Fruit fly (Drosophila melanogaster) whole organism, embryonic: Measurements from ENCODE around the gene Gpdh1.

ENCODE experiments used
- CG1024 ChIP-seq: fragments of 200-800 bp; sonication (Bioruptor generic); IDR thresholded peaks from 2 replicates; pipeline ENCODE4 v1.3.6; 2022; ENCODE audit warnings: missing biosample characterization, missing genetic modification characterization
- CG10321 ChIP-seq: fragments of 200-800 bp; sonication (Bioruptor generic); IDR thresholded peaks from 2 replicates; pipeline ENCODE4 v1.3.6; 2022; ENCODE audit warnings: missing biosample characterization, missing genetic modification characterization
- CG10366 ChIP-seq: fragments of 200-800 bp; sonication (Bioruptor generic); IDR thresholded peaks from 2 replicates; pipeline ENCODE4 v1.3.6; 2022; ENCODE audit warnings: missing biosample characterization, missing genetic modification characterization
- CG10431 ChIP-seq: fragments of 200-800 bp; sonication (Bioruptor generic); optimal IDR thresholded peaks from 3 replicates; lab custom pipeline; 2018; ENCODE audit warnings: missing biosample characterization, mild to moderate bottlenecking, missing genetic modification characterization
- CG10543 ChIP-seq: fragments of 200-800 bp; sonication (Bioruptor generic); optimal IDR thresholded peaks from 3 replicates; lab custom pipeline; 2017; ENCODE audit warnings: missing biosample characterization, mild to moderate bottlenecking, missing genetic modification characterization, moderate library complexity
- CG10959 ChIP-seq: fragments of 200-800 bp; sonication (Bioruptor generic); IDR thresholded peaks from 2 replicates; pipeline ENCODE4 v1.3.6; 2022; ENCODE audit warnings: missing biosample characterization, missing genetic modification characterization
- CG10979 ChIP-seq: fragments of 200-800 bp; sonication (Bioruptor generic); optimal IDR thresholded peaks from 2 replicates; lab custom pipeline; 2018; ENCODE audit warnings: missing biosample characterization, mild to moderate bottlenecking, missing genetic modification characterization, moderate library complexity
- CG13775 ChIP-seq: fragments of 200-800 bp; sonication (Bioruptor generic); optimal IDR thresholded peaks from 3 replicates; lab custom pipeline; 2017; ENCODE audit warnings: missing biosample characterization, mild to moderate bottlenecking, missing genetic modification characterization
- CG14710 ChIP-seq: fragments of 200-800 bp; sonication (Bioruptor generic); optimal IDR thresholded peaks from 3 replicates; lab custom pipeline; 2019; ENCODE audit warnings: missing biosample characterization, mild to moderate bottlenecking, missing genetic modification characterization, moderate library complexity
- CG14860 ChIP-seq: fragments of 200-800 bp; sonication (Bioruptor generic); IDR thresholded peaks from 3 replicates; pipeline ENCODE4 v1.3.6; 2022; ENCODE audit warnings: missing biosample characterization, missing genetic modification characterization; ENCODE audit not compliant: partially characterized antibody
- CG16863 ChIP-seq: fragments of 200-800 bp; sonication (Bioruptor generic); optimal IDR thresholded peaks from 3 replicates; lab custom pipeline; 2016; ENCODE audit warnings: missing biosample characterization, missing genetic modification characterization
- CG32772 ChIP-seq: fragments of 200-800 bp; sonication (Bioruptor generic); IDR thresholded peaks from 2 replicates; pipeline ENCODE4 v1.3.6; 2022; ENCODE audit warnings: missing biosample characterization, missing genetic modification characterization
- CG4854 ChIP-seq: fragments of 200-800 bp; sonication (Bioruptor generic); optimal IDR thresholded peaks from 2 replicates; lab custom pipeline; 2016; ENCODE audit warnings: missing biosample characterization, missing genetic modification characterization, inconsistent platforms
- CG6854 ChIP-seq: fragments of 200-800 bp; sonication (Bioruptor generic); optimal IDR thresholded peaks from 3 replicates; lab custom pipeline; 2017; ENCODE audit warnings: missing biosample characterization, mild to moderate bottlenecking, missing genetic modification characterization
- CG7372 ChIP-seq: fragments of 200-800 bp; sonication (Bioruptor generic); IDR thresholded peaks from 2 replicates; pipeline ENCODE4 v1.3.6; 2022; ENCODE audit warnings: missing biosample characterization, missing genetic modification characterization
- CG7928 ChIP-seq: fragments of 200-800 bp; sonication (Bioruptor generic); optimal IDR thresholded peaks from 2 replicates; lab custom pipeline; 2017; ENCODE audit warnings: missing biosample characterization, mild to moderate bottlenecking, missing genetic modification characterization
- CG8290 ChIP-seq, 3 experiments: fragments of 200-800 bp; sonication (Bioruptor generic); optimal IDR thresholded peaks; 2 replicates each; lab custom pipeline; 2016 to 2019; ENCODE audit warnings: missing biosample characterization in 3 of 3, missing genetic modification characterization in 3 of 3, mild to moderate bottlenecking in 2 of 3, moderate library complexity in 1 of 3
- CG8388 ChIP-seq: fragments of 200-800 bp; sonication (Bioruptor generic); optimal IDR thresholded peaks from 2 replicates; lab custom pipeline; 2019; ENCODE audit warnings: missing biosample characterization, mild to moderate bottlenecking, missing genetic modification characterization, moderate library complexity
- CG9932 ChIP-seq: fragments of 200-800 bp; sonication (Bioruptor generic); IDR thresholded peaks from 2 replicates; pipeline ENCODE4 v1.3.6; 2022; ENCODE audit warnings: missing biosample characterization, missing genetic modification characterization
- Camta ChIP-seq: fragments of 200-800 bp; sonication (Bioruptor generic); optimal IDR thresholded peaks from 2 replicates; lab custom pipeline; 2016; ENCODE audit warnings: missing biosample characterization, missing genetic modification characterization
- Dip3 ChIP-seq: fragments of 200-800 bp; sonication (Bioruptor generic); optimal IDR thresholded peaks from 3 replicates; lab custom pipeline; 2016; ENCODE audit warnings: missing biosample characterization, missing genetic modification characterization
- Fer1 ChIP-seq: fragments of 200-800 bp; sonication (Bioruptor generic); optimal IDR thresholded peaks from 2 replicates; lab custom pipeline; 2017; ENCODE audit warnings: missing biosample characterization, mild to moderate bottlenecking, missing genetic modification characterization
- Hmr ChIP-seq: fragments of 200-800 bp; sonication (Bioruptor generic); optimal IDR thresholded peaks from 3 replicates; lab custom pipeline; 2017; ENCODE audit warnings: mild to moderate bottlenecking, missing biosample characterization, missing genetic modification reagents, missing genetic modification characterization
- Hr51 ChIP-seq, 2 experiments: fragments of 200-800 bp; sonication (Bioruptor generic); optimal IDR thresholded peaks; 2 replicates in 1 of 2; 3 replicates in 1 of 2; lab custom pipeline; 2016 to 2018; ENCODE audit warnings: missing biosample characterization in 2 of 2, missing genetic modification characterization in 2 of 2, mild to moderate bottlenecking in 1 of 2, moderate library complexity in 1 of 2
- Hr78 ChIP-seq, 2 experiments: fragments of 200-800 bp in 1 of 2; fragments of >200 bp in 1 of 2; sonication (Bioruptor generic) in 1 of 2; optimal IDR thresholded peaks; 2 replicates each; lab custom pipeline; 2017 to 2019; ENCODE audit warnings: missing biosample characterization in 2 of 2, missing genetic modification characterization in 2 of 2, mild to moderate bottlenecking in 1 of 2, moderate library complexity in 1 of 2
- Kr ChIP-seq: fragments of 200-800 bp; sonication (Bioruptor generic); optimal IDR thresholded peaks from 2 replicates; lab custom pipeline; 2017; ENCODE audit warnings: missing biosample characterization, mild to moderate bottlenecking, missing genetic modification characterization
- NK7.1 ChIP-seq: fragments of 200-800 bp; sonication (Bioruptor generic); optimal IDR thresholded peaks from 3 replicates; lab custom pipeline; 2016; ENCODE audit warnings: missing biosample characterization, missing genetic modification characterization
- Nf-YA ChIP-seq: fragments of 200-800 bp; sonication (Bioruptor generic); IDR thresholded peaks from 2 replicates; pipeline ENCODE4 v1.3.6; 2022; ENCODE audit warnings: missing biosample characterization, missing genetic modification characterization
- Rx ChIP-seq: fragments of 200-800 bp; sonication (Bioruptor generic); IDR thresholded peaks from 2 replicates; pipeline ENCODE4 v1.3.6; 2022; ENCODE audit warnings: missing biosample characterization, missing genetic modification characterization
- Six4 ChIP-seq: fragments of 200-800 bp; sonication (Bioruptor generic); optimal IDR thresholded peaks from 2 replicates; lab custom pipeline; 2016; ENCODE audit warnings: missing biosample characterization, missing genetic modification characterization
- Ssrp ChIP-seq: fragments of 200-800 bp; sonication (Bioruptor generic); optimal IDR thresholded peaks from 2 replicates; lab custom pipeline; 2018; ENCODE audit warnings: missing biosample characterization, mild to moderate bottlenecking, missing genetic modification characterization, moderate library complexity
- TFAM ChIP-seq: fragments of 200-800 bp; sonication (Bioruptor generic); optimal IDR thresholded peaks from 2 replicates; lab custom pipeline; 2017; ENCODE audit warnings: missing biosample characterization, missing genetic modification characterization, inconsistent platforms
- al ChIP-seq: fragments of 200-800 bp; sonication (Bioruptor generic); IDR thresholded peaks from 2 replicates; pipeline ENCODE4 v1.3.6; 2022; ENCODE audit warnings: missing biosample characterization, missing genetic modification characterization
- ara ChIP-seq: fragments of 200-800 bp; sonication (Bioruptor generic); IDR thresholded peaks from 2 replicates; pipeline ENCODE4 v1.3.6; 2022; ENCODE audit warnings: missing biosample characterization, missing genetic modification characterization
- bab2 ChIP-seq: fragments of 200-800 bp; sonication (Bioruptor generic); optimal IDR thresholded peaks from 2 replicates; lab custom pipeline; 2016; ENCODE audit warnings: missing biosample characterization, missing genetic modification characterization
- cato ChIP-seq: fragments of 200-800 bp; sonication (Bioruptor generic); optimal IDR thresholded peaks from 2 replicates; lab custom pipeline; 2016; ENCODE audit warnings: missing biosample characterization, missing genetic modification characterization, borderline replicate concordance
- croc ChIP-seq: fragments of 200-800 bp; sonication (Bioruptor generic); conservative IDR thresholded peaks from 3 replicates; pipeline ENCODE4 v1.3.6; 2022; ENCODE audit warnings: missing biosample characterization, missing genetic modification characterization
- crp ChIP-seq, 2 experiments: fragments of 200-800 bp; sonication (Bioruptor generic); optimal IDR thresholded peaks; 2 replicates in 1 of 2; 3 replicates in 1 of 2; lab custom pipeline; 2017; ENCODE audit warnings: missing biosample characterization in 2 of 2, missing genetic modification characterization in 2 of 2, mild to moderate bottlenecking in 1 of 2, moderate library complexity in 1 of 2
- danr ChIP-seq: fragments of 200-800 bp; sonication (Bioruptor generic); IDR thresholded peaks from 2 replicates; pipeline ENCODE4 v1.3.6; 2022; ENCODE audit warnings: missing biosample characterization, missing genetic modification characterization
- fd3F ChIP-seq: fragments of 200-800 bp; sonication (Bioruptor generic); optimal IDR thresholded peaks from 2 replicates; lab custom pipeline; 2018; ENCODE audit warnings: missing biosample characterization, mild to moderate bottlenecking, missing genetic modification characterization, moderate library complexity
- fd64A ChIP-seq: fragments of 200-800 bp; sonication (Bioruptor generic); optimal IDR thresholded peaks from 3 replicates; lab custom pipeline; 2018; ENCODE audit warnings: missing biosample characterization, mild to moderate bottlenecking, missing genetic modification characterization
- fru ChIP-seq: fragments of >200 bp; optimal IDR thresholded peaks from 2 replicates; lab custom pipeline; 2017
- nmo ChIP-seq: fragments of 200-800 bp; sonication (Bioruptor generic); optimal IDR thresholded peaks from 2 replicates; lab custom pipeline; 2018; ENCODE audit warnings: missing biosample characterization, mild to moderate bottlenecking, missing genetic modification characterization, moderate library complexity
- odd ChIP-seq: fragments of 200-800 bp; sonication (Bioruptor generic); optimal IDR thresholded peaks from 2 replicates; lab custom pipeline; 2017; ENCODE audit warnings: missing biosample characterization, mild to moderate bottlenecking, missing genetic modification characterization
- peb ChIP-seq: fragments of 200-800 bp; sonication (Bioruptor generic); IDR thresholded peaks from 2 replicates; pipeline ENCODE4 v1.3.6; 2022; ENCODE audit warnings: missing biosample characterization, missing genetic modification characterization
- ro ChIP-seq: fragments of 200-800 bp; sonication (Bioruptor generic); IDR thresholded peaks from 2 replicates; pipeline ENCODE4 v1.3.6; 2022; ENCODE audit warnings: missing biosample characterization, missing genetic modification characterization
- shn ChIP-seq: fragments of 200-800 bp; sonication (Bioruptor generic); optimal IDR thresholded peaks from 3 replicates; lab custom pipeline; 2016; ENCODE audit warnings: missing biosample characterization, missing genetic modification characterization
- tll ChIP-seq, 2 experiments: fragments of 200-800 bp in 1 of 2; fragments of >200 bp in 1 of 2; sonication (Bioruptor generic) in 1 of 2; optimal IDR thresholded peaks; 2 replicates each; lab custom pipeline; 2017 to 2019; ENCODE audit warnings: missing biosample characterization in 2 of 2, missing genetic modification characterization in 2 of 2, mild to moderate bottlenecking in 1 of 2, moderate library complexity in 1 of 2
- usp ChIP-seq: fragments of >200 bp; optimal IDR thresholded peaks from 2 replicates; lab custom pipeline; 2017; ENCODE audit warnings: missing biosample characterization, missing genetic modification characterization

Gene Gpdh1

dm6 chr2L:5948775-5949526 lies 5.5 kb downstream of the Gpdh1 start, which contains the start of gene CG9044 (continued):
- TF ChIP-seq CG1024 (no peak), CG10366 (GFP tag; lab: Robert Waterston, UW) (0 out of 2 replicates have a peak, but pooled peaks have one; percentile 40), CG32772 (GFP tag; lab: Robert Waterston, UW) (peak; percentile 37; the same call in 1 of the 2 replicates), CG10543 (no peak), Kr (GFP tag; lab: Kevin White, UChicago) (no peak), CG14860 (GFP tag; lab: Robert Waterston, UW) (peak; percentile 89), fd3F (GFP tag; lab: Kevin White, UChicago) (peak; percentile 46), odd (no peak), ara (no peak), CG13775 (GFP tag; lab: Kevin White, UChicago) (peak; percentile 69), usp (GFP tag; lab: Kevin White, UChicago) (no peak), CG4854 (GFP tag; lab: Kevin White, UChicago) (peak; percentile 16), nmo (GFP tag; lab: Kevin White, UChicago) (peak; percentile 82), Hmr (peak; percentile 33), Hr51 (GFP tag; optimal IDR thresholded peaks at IDR 0.05; lab: Kevin White, UChicago) (peak in 1 of 2 experiments; percentile 66), Ssrp (peak; percentile 49), Dip3 (GFP tag; lab: Kevin White, UChicago) (peak; percentile 66), fd64A (GFP tag; lab: Kevin White, UChicago) (no peak), danr (GFP tag; lab: Robert Waterston, UW) (no peak), ro (GFP tag; lab: Robert Waterston, UW) (no peak), NK7.1 (GFP tag; lab: Kevin White, UChicago) (peak; percentile 2), fru (lab: Kevin White, UChicago) (no peak), CG7372 (0 out of 2 replicates have a peak, but pooled peaks have one; percentile 11), CG7928 (GFP tag; lab: Kevin White, UChicago) (no peak), CG6854 (GFP tag; lab: Kevin White, UChicago) (no peak), Nf-YA (GFP tag; lab: Robert Waterston, UW) (no peak), CG14710 (tag; lab: Kevin White, UChicago) (peak; percentile 81), CG10959 (GFP tag; lab: Robert Waterston, UW) (no peak), TFAM (no peak), CG10431 (GFP tag; lab: Kevin White, UChicago) (no peak), CG8388 (no peak), Six4 (peak; percentile 7), tll (GFP tag; optimal IDR thresholded peaks at IDR 0.05; lab: Kevin White, UChicago) (peak in 1 of 2 experiments; percentile 66), CG16863 (peak; percentile 19), Hr78 (GFP tag; optimal IDR thresholded peaks at IDR 0.05; lab: Kevin White, UChicago) (no peak), peb (GFP tag; lab: Robert Waterston, UW) (no peak), crp (GFP tag; optimal IDR thresholded peaks at IDR 0.05; lab: Kevin White, UChicago) (no peak), Camta (GFP tag; lab: Kevin White, UChicago) (peak; percentile 42), croc (GFP tag; lab: Robert Waterston, UW) (peak; percentile 28; the same call in 1 of the 3 replicates), Rx (GFP tag; lab: Robert Waterston, UW) (no peak), al (GFP tag; lab: Robert Waterston, UW) (peak; percentile 50), CG10979 (tag; lab: Kevin White, UChicago) (peak; percentile 21), CG10321 (GFP tag; lab: Robert Waterston, UW) (no peak), cato (GFP tag; lab: Kevin White, UChicago) (peak; percentile 31), CG9932 (peak; percentile 80), CG8290 (GFP tag; optimal IDR thresholded peaks at IDR 0.05; lab: Kevin White, UChicago) (peak; percentile 60), CG8290 (tag; optimal IDR thresholded peaks at IDR 0.05; lab: Kevin White, UChicago) (no peak), Fer1 (no peak), shn (GFP tag; lab: Kevin White, UChicago) (peak; percentile 57), bab2 (GFP tag; lab: Kevin White, UChicago) (peak; percentile 67)
